Worm (Caenorhabditis elegans): ENCODE results near the gene Y39G8B.13.

DNA sequence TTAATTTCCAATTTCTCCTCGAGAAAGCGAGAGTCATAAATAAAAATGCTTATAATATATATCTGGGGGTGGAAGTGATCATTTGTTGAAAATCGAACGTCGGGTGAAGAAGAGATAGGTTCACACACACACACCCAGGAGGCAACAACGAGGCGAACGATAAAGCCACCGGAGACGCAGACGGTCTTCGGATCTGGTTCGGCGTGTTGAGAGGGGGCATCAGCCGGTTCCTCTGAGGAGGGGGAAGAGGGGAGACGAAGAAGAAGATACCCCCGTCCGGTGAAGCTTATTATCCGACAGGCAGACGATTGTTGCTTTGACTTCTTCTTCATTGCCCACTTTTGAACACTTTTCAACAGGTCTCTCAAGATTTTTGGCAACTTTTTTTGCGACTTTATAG lies 21.9 kb upstream of the Y39G8B.13 start:
- TF ChIP-seq him-1 (tag; optimal IDR thresholded peaks at IDR 0.05) (no peak), W03F9.2 (tag; optimal IDR thresholded peaks at IDR 0.05) (no peak), dao-5 (tag; optimal IDR thresholded peaks at IDR 0.05) (no peak)
